Worm (Caenorhabditis elegans) whole organism, L2 larva: ENCODE measurements around the gene C15H9.4.
A peak's percentile ranks its signal among the peaks of the same experiment; 100 is the strongest.

ENCODE experiments used
- C34F6.9 ChIP-seq: fragments of 150-350 bp; optimal IDR thresholded peaks from 2 replicates; lab custom pipeline; 2014; ENCODE audit warnings: missing biosample characterization, missing genetic modification characterization
- F13H6.1 ChIP-seq: sonication (generic microtip); optimal IDR thresholded peaks from 2 replicates; lab custom pipeline; 2016; ENCODE audit warnings: missing genetic modification characterization, missing compliant biosample characterization
- R02D3.7 ChIP-seq: fragments of 150-350 bp; optimal IDR thresholded peaks from 2 replicates; lab custom pipeline; 2014; ENCODE audit warnings: missing biosample characterization, missing genetic modification characterization
- Y55F3AM.14 ChIP-seq: fragments of 200-800 bp; sonication (Bioruptor generic); optimal IDR thresholded peaks from 2 replicates; lab custom pipeline; 2018; ENCODE audit warnings: mild to moderate bottlenecking, missing genetic modification characterization, missing compliant biosample characterization
- ZK546.5 ChIP-seq: sonication (generic microtip); optimal IDR thresholded peaks from 2 replicates; lab custom pipeline; 2017; ENCODE audit warnings: missing biosample characterization, missing genetic modification characterization
- alr-1 ChIP-seq: fragments of 150-350 bp; optimal IDR thresholded peaks from 2 replicates; lab custom pipeline; 2014; ENCODE audit warnings: missing biosample characterization, missing genetic modification characterization
- aly-2 ChIP-seq: fragments of 150-350 bp; optimal IDR thresholded peaks from 2 replicates; lab custom pipeline; 2014; ENCODE audit warnings: missing biosample characterization, missing genetic modification characterization
- blmp-1 ChIP-seq: sonication (generic microtip); optimal IDR thresholded peaks from 2 replicates; lab custom pipeline; 2017; ENCODE audit warnings: missing genetic modification characterization, mild to moderate bottlenecking, missing compliant biosample characterization, antibody characterized with exemption, moderate library complexity; ENCODE audit not compliant: insufficient read depth
- ceh-16 ChIP-seq: fragments of 150-350 bp; optimal IDR thresholded peaks from 2 replicates; lab custom pipeline; 2014; ENCODE audit warnings: missing biosample characterization, missing genetic modification characterization
- ceh-82 ChIP-seq: fragments of 150-350 bp; optimal IDR thresholded peaks from 2 replicates; lab custom pipeline; 2014; ENCODE audit warnings: missing biosample characterization, missing genetic modification characterization
- crh-2 ChIP-seq: sonication (generic microtip); optimal IDR thresholded peaks from 2 replicates; lab custom pipeline; 2017; ENCODE audit warnings: missing biosample characterization, missing genetic modification characterization
- dmd-4 ChIP-seq: sonication (generic microtip); optimal IDR thresholded peaks from 2 replicates; lab custom pipeline; 2017; ENCODE audit warnings: missing biosample characterization, missing genetic modification characterization
- elt-1 ChIP-seq: fragments of 150-350 bp; optimal IDR thresholded peaks from 2 replicates; lab custom pipeline; 2014; ENCODE audit warnings: missing biosample characterization, missing genetic modification characterization
- fos-1 ChIP-seq: fragments of 150-350 bp; optimal IDR thresholded peaks from 2 replicates; lab custom pipeline; 2014; ENCODE audit warnings: missing biosample characterization, missing genetic modification characterization
- gmeb-1 ChIP-seq: fragments of 150-350 bp; optimal IDR thresholded peaks from 2 replicates; lab custom pipeline; 2014; ENCODE audit warnings: missing biosample characterization, missing genetic modification characterization
- lin-11 ChIP-seq: fragments of 150-350 bp; sonication (generic microtip); optimal IDR thresholded peaks from 2 replicates; lab custom pipeline; 2014; ENCODE audit warnings: missing biosample characterization, missing genetic modification characterization, inconsistent platforms, mixed read lengths
- lin-13 ChIP-seq: fragments of 150-350 bp; optimal IDR thresholded peaks from 2 replicates; lab custom pipeline; 2014; ENCODE audit warnings: missing biosample characterization, missing genetic modification reagents, missing genetic modification characterization
- lin-39 ChIP-seq: fragments of 150-350 bp; optimal IDR thresholded peaks from 2 replicates; lab custom pipeline; 2014; ENCODE audit warnings: missing biosample characterization, missing genetic modification reagents, missing genetic modification characterization
- lsy-2 ChIP-seq, 2 experiments: fragments of 150-350 bp in 1 of 2; sonication (generic microtip) in 1 of 2; optimal IDR thresholded peaks; 2 replicates each; lab custom pipeline; 2014 to 2017; ENCODE audit warnings: missing biosample characterization in 2 of 2, missing genetic modification characterization in 2 of 2
- mab-5 ChIP-seq: fragments of 150-350 bp; optimal IDR thresholded peaks from 2 replicates; lab custom pipeline; 2014; ENCODE audit warnings: missing biosample characterization, missing genetic modification characterization
- mdl-1 ChIP-seq, 2 experiments: fragments of 150-350 bp in 1 of 2; sonication (generic microtip) in 1 of 2; optimal IDR thresholded peaks; 2 replicates each; lab custom pipeline; 2017; ENCODE audit warnings: missing biosample characterization in 2 of 2, missing genetic modification characterization in 2 of 2
- nhr-10 ChIP-seq: sonication (generic microtip); optimal IDR thresholded peaks from 2 replicates; lab custom pipeline; 2017; ENCODE audit warnings: missing biosample characterization, missing genetic modification characterization
- nhr-11 ChIP-seq: fragments of 150-350 bp; optimal IDR thresholded peaks from 2 replicates; lab custom pipeline; 2014; ENCODE audit warnings: missing biosample characterization, missing genetic modification characterization
- nhr-12 ChIP-seq: fragments of 150-350 bp; optimal IDR thresholded peaks from 2 replicates; lab custom pipeline; 2014; ENCODE audit warnings: missing biosample characterization, missing genetic modification characterization
- nhr-129 ChIP-seq: fragments of 150-350 bp; optimal IDR thresholded peaks from 2 replicates; lab custom pipeline; 2014; ENCODE audit warnings: missing biosample characterization, missing genetic modification characterization
- nhr-21 ChIP-seq: fragments of 150-350 bp; optimal IDR thresholded peaks from 2 replicates; lab custom pipeline; 2014; ENCODE audit warnings: missing biosample characterization, missing genetic modification characterization
- nhr-23 ChIP-seq: fragments of 150-350 bp; optimal IDR thresholded peaks from 2 replicates; lab custom pipeline; 2014; ENCODE audit warnings: missing biosample characterization, missing genetic modification reagents, missing genetic modification characterization
- nhr-237 ChIP-seq: fragments of 150-350 bp; optimal IDR thresholded peaks from 2 replicates; lab custom pipeline; 2014; ENCODE audit warnings: missing biosample characterization, missing genetic modification characterization
- nhr-25 ChIP-seq: fragments of 150-350 bp; sonication (generic microtip); optimal IDR thresholded peaks from 3 replicates; lab custom pipeline; 2014; ENCODE audit warnings: missing biosample characterization, missing genetic modification characterization
- nhr-6 ChIP-seq: fragments of 150-350 bp; optimal IDR thresholded peaks from 2 replicates; lab custom pipeline; 2014; ENCODE audit warnings: missing biosample characterization, missing genetic modification characterization
- nhr-77 ChIP-seq: fragments of 150-350 bp; optimal IDR thresholded peaks from 2 replicates; lab custom pipeline; 2014; ENCODE audit warnings: missing biosample characterization, missing genetic modification characterization
- peb-1 ChIP-seq: fragments of 150-350 bp; optimal IDR thresholded peaks from 2 replicates; lab custom pipeline; 2014; ENCODE audit warnings: missing biosample characterization, missing genetic modification characterization
- sem-4 ChIP-seq: fragments of 150-350 bp; optimal IDR thresholded peaks from 2 replicates; lab custom pipeline; 2014; ENCODE audit warnings: missing biosample characterization, missing genetic modification reagents, missing genetic modification characterization
- skn-1 ChIP-seq: sonication (generic microtip); optimal IDR thresholded peaks from 2 replicates; lab custom pipeline; 2017; ENCODE audit warnings: missing biosample characterization, missing genetic modification characterization
- sma-3 ChIP-seq: sonication (generic microtip); optimal IDR thresholded peaks from 2 replicates; lab custom pipeline; 2016; ENCODE audit warnings: missing genetic modification reagents, missing genetic modification characterization, missing compliant biosample characterization
- sma-9 ChIP-seq, 2 experiments: fragments of 150-350 bp in 1 of 2; sonication (generic microtip) in 1 of 2; optimal IDR thresholded peaks; 2 replicates each; lab custom pipeline; 2014 to 2016; ENCODE audit warnings: missing genetic modification characterization in 2 of 2, mild to moderate bottlenecking in 1 of 2, missing biosample characterization in 1 of 2, missing compliant biosample characterization in 1 of 2, missing genetic modification reagents in 1 of 2, moderate library complexity in 1 of 2
- unc-55 ChIP-seq: fragments of 150-350 bp; sonication (generic microtip); optimal IDR thresholded peaks from 3 replicates; lab custom pipeline; 2014; ENCODE audit warnings: missing biosample characterization, missing genetic modification reagents, missing genetic modification characterization
- unc-62 ChIP-seq: fragments of 150-350 bp; optimal IDR thresholded peaks from 2 replicates; lab custom pipeline; 2014; ENCODE audit warnings: missing biosample characterization, missing genetic modification reagents, missing genetic modification characterization
- zag-1 ChIP-seq: fragments of 150-350 bp; optimal IDR thresholded peaks from 2 replicates; lab custom pipeline; 2014; ENCODE audit warnings: missing biosample characterization, missing genetic modification characterization
- ztf-11 ChIP-seq: sonication (generic microtip); optimal IDR thresholded peaks from 2 replicates; lab custom pipeline; 2017; ENCODE audit warnings: missing biosample characterization, missing genetic modification characterization
- ztf-4 ChIP-seq: fragments of 150-350 bp; optimal IDR thresholded peaks from 2 replicates; lab custom pipeline; 2014; ENCODE audit warnings: missing biosample characterization, missing genetic modification characterization

Gene C15H9.4

ce11 chrX:6059163-6059782 lies 38.2 kb upstream of the C15H9.4 start:
- no peak for TF ChIP-seq dmd-4
- TF ChIP-seq nhr-6 (tag; lab: Kevin White, UChicago), result no peak
- no peak for TF ChIP-seq mab-5
- TF ChIP-seq R02D3.7, result no peak
- TF ChIP-seq gmeb-1 (tag; lab: Kevin White, UChicago), result no peak
- TF ChIP-seq F13H6.1 (tag; lab: Kevin White, UChicago), result peak; percentile 48
- no peak for TF ChIP-seq lin-13 (GFP tag; lab: Kevin White, UChicago)
- no peak for TF ChIP-seq blmp-1 (tag; lab: Kevin White, UChicago)
- no peak for TF ChIP-seq sem-4 (tag; lab: Kevin White, UChicago)
- no peak for TF ChIP-seq zag-1 (tag; lab: Kevin White, UChicago)
- no peak for TF ChIP-seq ztf-11 (tag; lab: Kevin White, UChicago)
- no peak for TF ChIP-seq aly-2
- TF ChIP-seq ceh-82 (tag; lab: Kevin White, UChicago), result no peak
- TF ChIP-seq nhr-11, result no peak
- TF ChIP-seq nhr-237 (tag; lab: Kevin White, UChicago), result no peak
- peak; percentile 46 for TF ChIP-seq crh-2 (tag; lab: Kevin White, UChicago)
- no peak for TF ChIP-seq ceh-16 (tag; lab: Kevin White, UChicago)
- no peak for TF ChIP-seq nhr-21 (tag; lab: Kevin White, UChicago)
- TF ChIP-seq C34F6.9 (tag; lab: Kevin White, UChicago), result no peak
- TF ChIP-seq lin-11 (tag; lab: Kevin White, UChicago), result no peak
- TF ChIP-seq ztf-4 (tag; lab: Kevin White, UChicago), result no peak
- no peak for TF ChIP-seq mdl-1 (tag; optimal IDR thresholded peaks at IDR 0.05; lab: Kevin White, UChicago)
- TF ChIP-seq nhr-129 (tag; lab: Kevin White, UChicago), result peak; percentile 75
- no peak for TF ChIP-seq lsy-2 (tag; optimal IDR thresholded peaks at IDR 0.05; lab: Kevin White, UChicago)
- peak; percentile 77 for TF ChIP-seq sma-9 (GFP tag; optimal IDR thresholded peaks at IDR 0.05; lab: Kevin White, UChicago)
- no peak for TF ChIP-seq sma-9 (tag; optimal IDR thresholded peaks at IDR 0.05; lab: Kevin White, UChicago)
- TF ChIP-seq skn-1 (tag; lab: Kevin White, UChicago), result no peak
- peak; percentile 80 for TF ChIP-seq fos-1 (tag; lab: Kevin White, UChicago)
- no peak for TF ChIP-seq Y55F3AM.14
- TF ChIP-seq nhr-10 (tag; lab: Kevin White, UChicago), result no peak
- TF ChIP-seq ZK546.5, result no peak
- no peak for TF ChIP-seq unc-55 (GFP tag; lab: Kevin White, UChicago)
- TF ChIP-seq sma-3, result no peak
- TF ChIP-seq nhr-25, result no peak
- no peak for TF ChIP-seq nhr-12
- no peak for TF ChIP-seq nhr-23 (tag; lab: Kevin White, UChicago)
- no peak for TF ChIP-seq peb-1 (tag; lab: Kevin White, UChicago)
- TF ChIP-seq, all 48 proteins: peak for 5

ce11 chrX:6064385-6064784 lies 33.1 kb upstream of the C15H9.4 start:
- TF ChIP-seq alr-1 (no peak), ZK546.5 (no peak), nhr-12 (no peak), fos-1 (tag; lab: Kevin White, UChicago) (peak; percentile 12), gmeb-1 (tag; lab: Kevin White, UChicago) (no peak), lin-39 (tag; lab: Kevin White, UChicago) (no peak), ceh-82 (tag; lab: Kevin White, UChicago) (no peak), dmd-4 (no peak), blmp-1 (tag; lab: Kevin White, UChicago) (peak; percentile 27), aly-2 (no peak), nhr-21 (tag; lab: Kevin White, UChicago) (peak; percentile 21), crh-2 (tag; lab: Kevin White, UChicago) (no peak)

ce11 chrX:6065936-6066452 lies 31.4 kb upstream of the C15H9.4 start, which contains the start of gene ptr-4:
Gene ptr-4, minus strand, starts transcription at chrX:6065986.
- TF ChIP-seq nhr-23 (tag; lab: Kevin White, UChicago), result no peak
- TF ChIP-seq nhr-237 (tag; lab: Kevin White, UChicago), result no peak
- no peak for TF ChIP-seq nhr-25
- TF ChIP-seq crh-2 (tag; lab: Kevin White, UChicago), result no peak
- no peak for TF ChIP-seq nhr-12
- no peak for TF ChIP-seq sma-3
- TF ChIP-seq unc-62 (GFP tag; lab: Kevin White, UChicago), result no peak
- TF ChIP-seq elt-1, result no peak
- no peak for TF ChIP-seq alr-1
- TF ChIP-seq lin-39 (tag; lab: Kevin White, UChicago), result no peak
- TF ChIP-seq nhr-77 (tag; lab: Kevin White, UChicago), result no peak
- TF ChIP-seq fos-1 (tag; lab: Kevin White, UChicago), result no peak
- TF ChIP-seq dmd-4, result no peak
- TF ChIP-seq F13H6.1 (tag; lab: Kevin White, UChicago), result no peak
- TF ChIP-seq ztf-11 (tag; lab: Kevin White, UChicago), result no peak
- no peak for TF ChIP-seq mdl-1 (tag; optimal IDR thresholded peaks at IDR 0.05; lab: Kevin White, UChicago)
- no peak for TF ChIP-seq lin-11 (tag; lab: Kevin White, UChicago)
- TF ChIP-seq aly-2, result no peak
- no peak for TF ChIP-seq R02D3.7
